Worm (Caenorhabditis elegans) whole organism, L2 larva: Measurements from ENCODE around the gene fbxl-5.

ENCODE experiments used
- aly-2 ChIP-seq: fragments of 150-350 bp; optimal IDR thresholded peaks from 2 replicates; lab custom pipeline; 2014; ENCODE audit warnings: missing biosample characterization, missing genetic modification characterization
- ama-1 ChIP-seq: fragments of 150-350 bp; optimal IDR thresholded peaks from 2 replicates; lab custom pipeline; 2018; ENCODE audit warnings: inconsistent platforms
- egl-27 ChIP-seq: sonication (generic microtip); optimal IDR thresholded peaks from 3 replicates; lab custom pipeline; 2017; ENCODE audit warnings: missing biosample characterization, missing genetic modification reagents, missing genetic modification characterization
- elt-1 ChIP-seq: fragments of 150-350 bp; optimal IDR thresholded peaks from 2 replicates; lab custom pipeline; 2014; ENCODE audit warnings: missing biosample characterization, missing genetic modification characterization
- elt-3 ChIP-seq: sonication (generic microtip); optimal IDR thresholded peaks from 2 replicates; lab custom pipeline; 2017; ENCODE audit warnings: missing biosample characterization, missing genetic modification characterization
- nhr-12 ChIP-seq: fragments of 150-350 bp; optimal IDR thresholded peaks from 2 replicates; lab custom pipeline; 2014; ENCODE audit warnings: missing biosample characterization, missing genetic modification characterization
- nhr-237 ChIP-seq: fragments of 150-350 bp; optimal IDR thresholded peaks from 2 replicates; lab custom pipeline; 2014; ENCODE audit warnings: missing biosample characterization, missing genetic modification characterization
- nhr-25 ChIP-seq: fragments of 150-350 bp; sonication (generic microtip); optimal IDR thresholded peaks from 3 replicates; lab custom pipeline; 2014; ENCODE audit warnings: missing biosample characterization, missing genetic modification characterization
- peb-1 ChIP-seq: fragments of 150-350 bp; optimal IDR thresholded peaks from 2 replicates; lab custom pipeline; 2014; ENCODE audit warnings: missing biosample characterization, missing genetic modification characterization

ce11 chrV:7742485-7742959 is at the start of gene fbxl-5:
- TF ChIP-seq nhr-12 (tag; lab: Kevin White, UChicago) (no peak), egl-27 (tag; lab: Kevin White, UChicago) (no peak), elt-1 (no peak), nhr-237 (no peak), ama-1 (lab: Kevin White, UChicago) (no peak), peb-1 (no peak), nhr-25 (tag; lab: Kevin White, UChicago) (no peak), elt-3 (tag; lab: Kevin White, UChicago) (no peak), aly-2 (tag; lab: Kevin White, UChicago) (no peak)
